Fruit fly (Drosophila melanogaster) whole organism, embryonic: ENCODE data around the gene Ctl1.

ENCODE experiments used
- Adf1 ChIP-seq: fragments of 200-800 bp; sonication (Bioruptor generic); IDR thresholded peaks from 2 replicates; pipeline ENCODE4 v1.3.6; 2022; ENCODE audit warnings: missing biosample characterization, missing genetic modification characterization
- Antp ChIP-seq: fragments of 200-800 bp; sonication (Bioruptor generic); optimal IDR thresholded peaks from 3 replicates; lab custom pipeline; 2016; ENCODE audit warnings: missing biosample characterization, missing genetic modification characterization
- B-H1 ChIP-seq: fragments of 200-800 bp; sonication (Bioruptor generic); IDR thresholded peaks from 3 replicates; pipeline ENCODE4 v1.3.6; 2022; ENCODE audit warnings: missing biosample characterization, missing genetic modification characterization
- CG11696 ChIP-seq: fragments of 200-800 bp; sonication (Bioruptor generic); IDR thresholded peaks from 2 replicates; pipeline ENCODE4 v1.3.6; 2022; ENCODE audit warnings: missing biosample characterization, missing genetic modification characterization
- CG1233 ChIP-seq: fragments of 200-800 bp; sonication (Bioruptor generic); optimal IDR thresholded peaks from 4 replicates; lab custom pipeline; 2018; ENCODE audit warnings: missing biosample characterization, mild to moderate bottlenecking, missing genetic modification characterization
- CG14014 ChIP-seq: fragments of 200-800 bp; sonication (Bioruptor generic); IDR thresholded peaks from 2 replicates; pipeline ENCODE4 v1.3.6; 2022; ENCODE audit warnings: missing biosample characterization, missing genetic modification characterization
- CG15696 ChIP-seq: fragments of 200-800 bp; sonication (Bioruptor generic); optimal IDR thresholded peaks from 2 replicates; lab custom pipeline; 2019; ENCODE audit warnings: missing biosample characterization, mild to moderate bottlenecking, missing genetic modification characterization, moderate library complexity
- CG1602 ChIP-seq: fragments of 200-800 bp; sonication (Bioruptor generic); optimal IDR thresholded peaks from 3 replicates; lab custom pipeline; 2016; ENCODE audit warnings: missing biosample characterization, missing genetic modification characterization
- CG17802 ChIP-seq: fragments of 200-800 bp; sonication (Bioruptor generic); optimal IDR thresholded peaks from 2 replicates; lab custom pipeline; 2018; ENCODE audit warnings: missing biosample characterization, mild to moderate bottlenecking, missing genetic modification characterization, moderate library complexity
- CG1832 ChIP-seq: fragments of 200-800 bp; sonication (Bioruptor generic); optimal IDR thresholded peaks from 2 replicates; lab custom pipeline; 2017; ENCODE audit warnings: missing biosample characterization, mild to moderate bottlenecking, missing genetic modification characterization, inconsistent platforms
- CG18599 ChIP-seq: fragments of 200-800 bp; sonication (Bioruptor generic); optimal IDR thresholded peaks from 3 replicates; lab custom pipeline; 2017; ENCODE audit warnings: missing biosample characterization, missing genetic modification characterization, mild to moderate bottlenecking, moderate library complexity, missing genetic modification reagents
- CG2678 ChIP-seq: fragments of 200-800 bp; sonication (Bioruptor generic); optimal IDR thresholded peaks from 3 replicates; lab custom pipeline; 2019; ENCODE audit warnings: missing biosample characterization, mild to moderate bottlenecking, missing genetic modification characterization, moderate library complexity
- CG33213 ChIP-seq: fragments of 200-800 bp; sonication (Bioruptor generic); optimal IDR thresholded peaks from 3 replicates; lab custom pipeline; 2016; ENCODE audit warnings: missing biosample characterization, missing genetic modification characterization
- CG3995 ChIP-seq: fragments of 200-800 bp; sonication (Bioruptor generic); optimal IDR thresholded peaks from 3 replicates; lab custom pipeline; 2016; ENCODE audit warnings: missing biosample characterization, missing genetic modification characterization
- CG4328 ChIP-seq: fragments of 200-800 bp; sonication (Bioruptor generic); optimal IDR thresholded peaks from 3 replicates; lab custom pipeline; 2017; ENCODE audit warnings: missing biosample characterization, missing genetic modification reagents, missing genetic modification characterization
- CG4360 ChIP-seq: fragments of 200-800 bp; sonication (Bioruptor generic); IDR thresholded peaks from 2 replicates; pipeline ENCODE4 v1.3.6; 2022; ENCODE audit warnings: missing biosample characterization, missing genetic modification characterization
- CG4424 ChIP-seq: fragments of 200-800 bp; sonication (Bioruptor generic); optimal IDR thresholded peaks from 3 replicates; lab custom pipeline; 2016; ENCODE audit warnings: missing biosample characterization, missing genetic modification characterization
- CG5245 ChIP-seq: fragments of 200-800 bp; sonication (Bioruptor generic); optimal IDR thresholded peaks from 3 replicates; lab custom pipeline; 2016; ENCODE audit warnings: missing biosample characterization, missing genetic modification characterization
- CG7987 ChIP-seq: fragments of 200-800 bp; sonication (Bioruptor generic); optimal IDR thresholded peaks from 2 replicates; lab custom pipeline; 2018; ENCODE audit warnings: missing biosample characterization, mild to moderate bottlenecking, missing genetic modification characterization, moderate library complexity
- Dbx ChIP-seq: fragments of 200-800 bp; sonication (Bioruptor generic); IDR thresholded peaks from 3 replicates; pipeline ENCODE4 v1.3.6; 2022; ENCODE audit warnings: missing biosample characterization, missing genetic modification characterization
- Deaf1 ChIP-seq: fragments of 200-800 bp; optimal IDR thresholded peaks from 3 replicates; lab custom pipeline; 2019; ENCODE audit warnings: missing biosample characterization, mild to moderate bottlenecking, missing genetic modification characterization, moderate library complexity
- Hr51 ChIP-seq, 2 experiments: fragments of 200-800 bp; sonication (Bioruptor generic); optimal IDR thresholded peaks; 2 replicates in 1 of 2; 3 replicates in 1 of 2; lab custom pipeline; 2016 to 2018; ENCODE audit warnings: missing biosample characterization in 2 of 2, missing genetic modification characterization in 2 of 2, mild to moderate bottlenecking in 1 of 2, moderate library complexity in 1 of 2
- Hr78 ChIP-seq, 2 experiments: fragments of 200-800 bp in 1 of 2; fragments of >200 bp in 1 of 2; sonication (Bioruptor generic) in 1 of 2; optimal IDR thresholded peaks; 2 replicates each; lab custom pipeline; 2017 to 2019; ENCODE audit warnings: missing biosample characterization in 2 of 2, missing genetic modification characterization in 2 of 2, mild to moderate bottlenecking in 1 of 2, moderate library complexity in 1 of 2
- Kr ChIP-seq: fragments of 200-800 bp; sonication (Bioruptor generic); optimal IDR thresholded peaks from 2 replicates; lab custom pipeline; 2017; ENCODE audit warnings: missing biosample characterization, mild to moderate bottlenecking, missing genetic modification characterization
- Lpt ChIP-seq: fragments of >200 bp; optimal IDR thresholded peaks from 2 replicates; lab custom pipeline; 2018; ENCODE audit warnings: missing biosample characterization, missing genetic modification characterization
- Oli ChIP-seq: fragments of 200-800 bp; sonication (Bioruptor generic); optimal IDR thresholded peaks from 2 replicates; lab custom pipeline; 2018; ENCODE audit warnings: missing biosample characterization, mild to moderate bottlenecking, missing genetic modification characterization, moderate library complexity
- Opbp ChIP-seq: fragments of 200-800 bp; sonication (Bioruptor generic); IDR thresholded peaks from 3 replicates; pipeline ENCODE4 v1.3.6; 2022; ENCODE audit warnings: missing biosample characterization, missing genetic modification characterization; ENCODE audit not compliant: partially characterized antibody
- Sry-β ChIP-seq: fragments of 200-800 bp; sonication (Bioruptor generic); optimal IDR thresholded peaks from 2 replicates; lab custom pipeline; 2018; ENCODE audit warnings: missing biosample characterization, mild to moderate bottlenecking, missing genetic modification characterization, moderate library complexity
- aop ChIP-seq: fragments of 200-800 bp; sonication (Bioruptor generic); IDR thresholded peaks from 2 replicates; pipeline ENCODE4 v1.3.6; 2022; ENCODE audit warnings: missing biosample characterization, missing genetic modification characterization
- ap ChIP-seq: fragments of 200-800 bp; sonication (Bioruptor generic); IDR thresholded peaks from 2 replicates; pipeline ENCODE4 v1.3.6; 2022; ENCODE audit warnings: missing biosample characterization, missing genetic modification characterization
- ash1 ChIP-seq: fragments of 200-800 bp; sonication (Bioruptor generic); optimal IDR thresholded peaks from 2 replicates; lab custom pipeline; 2018; ENCODE audit warnings: missing biosample characterization, mild to moderate bottlenecking, missing genetic modification characterization
- bcd ChIP-seq: fragments of 200-800 bp; sonication (Bioruptor generic); optimal IDR thresholded peaks from 2 replicates; lab custom pipeline; 2017; ENCODE audit warnings: missing biosample characterization, mild to moderate bottlenecking, missing genetic modification characterization
- chm ChIP-seq: fragments of 200-800 bp; sonication (Bioruptor generic); IDR thresholded peaks from 2 replicates; pipeline ENCODE4 v1.3.6; 2022; ENCODE audit warnings: missing biosample characterization, missing genetic modification characterization
- crol ChIP-seq: fragments of 200-800 bp; sonication (Bioruptor generic); IDR thresholded peaks from 2 replicates; pipeline ENCODE4 v1.3.6; 2022; ENCODE audit warnings: missing biosample characterization, missing genetic modification characterization
- cwo ChIP-seq: fragments of 200-800 bp; sonication (Bioruptor generic); optimal IDR thresholded peaks from 3 replicates; lab custom pipeline; 2017; ENCODE audit warnings: missing biosample characterization, missing genetic modification characterization, mild to moderate bottlenecking, moderate library complexity, missing genetic modification reagents
- fru ChIP-seq: fragments of >200 bp; optimal IDR thresholded peaks from 2 replicates; lab custom pipeline; 2017
- ftz-f1 ChIP-seq: fragments of 200-800 bp; sonication (Bioruptor generic); optimal IDR thresholded peaks from 2 replicates; lab custom pipeline; 2016; ENCODE audit warnings: missing biosample characterization, missing genetic modification characterization
- h ChIP-seq: fragments of >200 bp; optimal IDR thresholded peaks from 2 replicates; lab custom pipeline; 2017
- ind ChIP-seq: fragments of 200-800 bp; sonication (Bioruptor generic); optimal IDR thresholded peaks from 3 replicates; lab custom pipeline; 2016; ENCODE audit warnings: missing biosample characterization, missing genetic modification characterization
- insv ChIP-seq, 2 experiments: fragments of 200-800 bp; sonication (Bioruptor generic); optimal IDR thresholded peaks; 3 replicates each; lab custom pipeline; 2016 to 2018; ENCODE audit warnings: missing biosample characterization in 2 of 2, missing genetic modification characterization in 2 of 2
- kni ChIP-seq: fragments of 200-800 bp; sonication (Bioruptor generic); optimal IDR thresholded peaks from 3 replicates; lab custom pipeline; 2017; ENCODE audit warnings: mild to moderate bottlenecking, missing biosample characterization, missing genetic modification reagents, missing genetic modification characterization
- nerfin-1 ChIP-seq: fragments of 200-800 bp; sonication (Bioruptor generic); optimal IDR thresholded peaks from 3 replicates; lab custom pipeline; 2019; ENCODE audit warnings: missing biosample characterization, mild to moderate bottlenecking, missing genetic modification characterization, moderate library complexity
- otp ChIP-seq: fragments of 200-800 bp; sonication (Bioruptor generic); IDR thresholded peaks from 3 replicates; pipeline ENCODE4, ENCODE4 v1.3.6; 2022; ENCODE audit warnings: missing biosample characterization, missing genetic modification characterization
- pros ChIP-seq: fragments of 200-800 bp; sonication (Bioruptor generic); optimal IDR thresholded peaks from 3 replicates; lab custom pipeline; 2019; ENCODE audit warnings: missing biosample characterization, mild to moderate bottlenecking, missing genetic modification characterization, moderate library complexity
- psq ChIP-seq: fragments of 200-800 bp; sonication (Bioruptor generic); optimal IDR thresholded peaks from 2 replicates; lab custom pipeline; 2017; ENCODE audit warnings: missing biosample characterization, missing genetic modification characterization
- sens ChIP-seq: fragments of 200-800 bp; sonication (Bioruptor generic); peaks from one replicate; lab custom pipeline; 2016; ENCODE audit warnings: missing biosample characterization, missing genetic modification characterization
- shn ChIP-seq: fragments of 200-800 bp; sonication (Bioruptor generic); optimal IDR thresholded peaks from 3 replicates; lab custom pipeline; 2016; ENCODE audit warnings: missing biosample characterization, missing genetic modification characterization
- twi ChIP-seq: fragments of 200-800 bp; optimal IDR thresholded peaks from 2 replicates; lab custom pipeline; 2019; ENCODE audit warnings: missing biosample characterization, mild to moderate bottlenecking, missing genetic modification characterization, moderate library complexity
- vnd ChIP-seq: fragments of 200-800 bp; sonication (Bioruptor generic); IDR thresholded peaks from 3 replicates; pipeline ENCODE4 v1.3.6; 2022; ENCODE audit warnings: missing biosample characterization, missing genetic modification characterization; ENCODE audit not compliant: partially characterized antibody
- wor ChIP-seq: fragments of 200-800 bp; sonication (Bioruptor generic); IDR thresholded peaks from 2 replicates; pipeline ENCODE4 v1.3.6; 2022; ENCODE audit warnings: missing biosample characterization, missing genetic modification characterization
- zf30C ChIP-seq: fragments of 200-800 bp; sonication (Bioruptor generic); optimal IDR thresholded peaks from 3 replicates; lab custom pipeline; 2018; ENCODE audit warnings: missing biosample characterization, mild to moderate bottlenecking, missing genetic modification characterization

Gene Ctl1

dm6 chr3L:4252862-4253610 is 24.7 kb upstream of the Ctl1 start (continued):
- TF ChIP-seq kni (peak; percentile 86), pros (peak; percentile 95), otp (GFP tag; lab: Robert Waterston, UW) (no peak; the same call in 2 of the 3 replicates), sens (GFP tag; lab: Kevin White, UChicago) (peak; percentile 47), vnd (GFP tag; lab: Robert Waterston, UW) (no peak), Sry-β (peak; percentile 82), crol (peak; percentile 77), h (lab: Kevin White, UChicago) (no peak), CG1602 (GFP tag; lab: Kevin White, UChicago) (no peak), Lpt (GFP tag; lab: Kevin White, UChicago) (peak; percentile 81), CG15696 (no peak), CG33213 (GFP tag; lab: Kevin White, UChicago) (no peak), CG4328 (GFP tag; lab: Kevin White, UChicago) (no peak), insv (GFP tag; optimal IDR thresholded peaks at IDR 0.05; lab: Kevin White, UChicago) (peak in 1 of 2 experiments; percentile 15), Kr (GFP tag; lab: Kevin White, UChicago) (peak; percentile 41), CG7987 (no peak), cwo (GFP tag; lab: Kevin White, UChicago) (no peak), psq (GFP tag; lab: Kevin White, UChicago) (peak; percentile 74), ftz-f1 (peak; percentile 6), CG3995 (peak; percentile 92), ash1 (GFP tag; lab: Kevin White, UChicago) (no peak), nerfin-1 (tag; lab: Kevin White, UChicago) (peak; percentile 88), bcd (GFP tag; lab: Kevin White, UChicago) (no peak), CG4360 (GFP tag; lab: Robert Waterston, UW) (peak; percentile 60), shn (GFP tag; lab: Kevin White, UChicago) (no peak), CG2678 (tag; lab: Kevin White, UChicago) (no peak), Hr78 (GFP tag; optimal IDR thresholded peaks at IDR 0.05; lab: Kevin White, UChicago) (peak in 1 of 2 experiments; percentile 65), CG1233 (GFP tag; lab: Kevin White, UChicago) (peak; percentile 4), CG1832 (no peak), twi (tag; lab: Kevin White, UChicago) (peak; percentile 23), CG11696 (no peak), ind (GFP tag; lab: Kevin White, UChicago) (no peak), Deaf1 (no peak), Opbp (GFP tag; lab: Robert Waterston, UW) (no peak), Hr51 (GFP tag; optimal IDR thresholded peaks at IDR 0.05; lab: Kevin White, UChicago) (no peak), CG17802 (tag; lab: Kevin White, UChicago) (peak; percentile 6)

- no peak for TF ChIP-seq ap (GFP tag; lab: Robert Waterston, UW)
- peak; percentile 13; the same call in 1 of the 2 replicates for TF ChIP-seq chm (GFP tag; lab: Robert Waterston, UW)
- no peak for TF ChIP-seq CG5245 (GFP tag; lab: Kevin White, UChicago)
- no peak for TF ChIP-seq CG4424 (GFP tag; lab: Kevin White, UChicago)
- no peak for TF ChIP-seq Adf1 (GFP tag; lab: Robert Waterston, UW)
- no peak for TF ChIP-seq fru
- TF ChIP-seq aop, result no peak
- no peak for TF ChIP-seq wor (GFP tag; lab: Robert Waterston, UW)
- no peak for TF ChIP-seq CG14014
- no peak for TF ChIP-seq Oli (tag; lab: Kevin White, UChicago)
- no peak for TF ChIP-seq zf30C
- no peak for TF ChIP-seq Antp
- no peak for TF ChIP-seq CG18599 (GFP tag; lab: Kevin White, UChicago)
- TF ChIP-seq Dbx (GFP tag; lab: Robert Waterston, UW), result no peak
- TF ChIP-seq B-H1, result no peak
- no peak for TF ChIP-seq CG4328 (GFP tag; lab: Kevin White, UChicago)
Observed at dm6 chr3L:4253611-4254300, 24.0 kb upstream of the Ctl1 start.
